Fruit fly (Drosophila melanogaster): ENCODE data around the gene BBS5.
A peak's percentile ranks its signal among the peaks of the same experiment; 100 is the strongest.

BBS5 gene

dm6 chr3R:4811936-4812534 is 4.1 kb upstream of the BBS5 start, which contains the start of the genes Hus1-like and ctrip (continued):
- TF ChIP-seq dmrt11E (tag; optimal IDR thresholded peaks at IDR 0.05) (no peak), CG4328 (GFP tag; optimal IDR thresholded peaks at IDR 0.05) (no peak), CG1832 (GFP tag; optimal IDR thresholded peaks at IDR 0.05) (no peak), CG13296 (GFP tag; optimal IDR thresholded peaks at IDR 0.05) (peak; percentile 31), gcm2 (GFP tag; optimal IDR thresholded peaks at IDR 0.05) (no peak), CG4707 (GFP tag; optimal IDR thresholded peaks at IDR 0.05) (no peak), CG6813 (GFP tag; optimal IDR thresholded peaks at IDR 0.05) (peak; percentile 46), Atf6 (GFP tag; IDR thresholded peaks at IDR 0.05) (no peak), CG42726 (GFP tag; IDR thresholded peaks at IDR 0.05; ENCODE audit: partially characterized antibody) (no peak), CG2116 (GFP tag; optimal IDR thresholded peaks at IDR 0.05) (peak; percentile 45), lilli (GFP tag; optimal IDR thresholded peaks at IDR 0.05) (peak; percentile 15), CG4282 (GFP tag; optimal IDR thresholded peaks at IDR 0.05) (no peak), Oli (tag; optimal IDR thresholded peaks at IDR 0.05) (no peak), pnt (GFP tag; optimal IDR thresholded peaks at IDR 0.05) (no peak), GATAe (GFP tag; conservative IDR thresholded peaks at IDR 0.05) (no peak), CG10147 (GFP tag; optimal IDR thresholded peaks at IDR 0.05) (no peak), CG30431 (GFP tag; optimal IDR thresholded peaks at IDR 0.05) (no peak), BEAF-32 (GFP tag; optimal IDR thresholded peaks at IDR 0.05) (peak; percentile 63), Side (GFP tag; optimal IDR thresholded peaks at IDR 0.05) (no peak), NfI (GFP tag; optimal IDR thresholded peaks at IDR 0.05) (no peak), CG31388 (GFP tag; optimal IDR thresholded peaks at IDR 0.05) (no peak), fd102C (GFP tag; optimal IDR thresholded peaks at IDR 0.05) (no peak), psq (GFP tag; optimal IDR thresholded peaks at IDR 0.05) (no peak), CG34376 (GFP tag; optimal IDR thresholded peaks at IDR 0.05) (peak; percentile 36), CG15073 (GFP tag; optimal IDR thresholded peaks at IDR 0.05) (no peak), Dll (GFP tag; IDR thresholded peaks at IDR 0.05; ENCODE audit: partially characterized antibody) (peak; percentile 61; the same call in 2 of the 4 replicates), ind (GFP tag; optimal IDR thresholded peaks at IDR 0.05) (no peak), CG1233 (GFP tag; optimal IDR thresholded peaks at IDR 0.05) (peak; percentile 2), ci (GFP tag; IDR thresholded peaks at IDR 0.05) (0 out of 3 replicates have a peak, but pooled peaks have one; percentile 29), CG10321 (GFP tag; IDR thresholded peaks at IDR 0.05) (no peak), CG9876 (GFP tag; optimal IDR thresholded peaks at IDR 0.05) (peak; percentile 7), Ada2b (GFP tag; IDR thresholded peaks at IDR 0.05) (no peak), ATbp (GFP tag; optimal IDR thresholded peaks at IDR 0.05) (no peak), CG15269 (tag; optimal IDR thresholded peaks at IDR 0.05) (no peak), E2f1 (GFP tag; IDR thresholded peaks at IDR 0.05) (peak; percentile 8; the same call in 1 of the 2 replicates), CG10654 (GFP tag; optimal IDR thresholded peaks at IDR 0.05) (no peak), CG2712 (tag; optimal IDR thresholded peaks at IDR 0.05) (peak; percentile 48), Dfd (GFP tag; optimal IDR thresholded peaks at IDR 0.05) (peak in 1 of 2 experiments; percentile 14), ssp (GFP tag; IDR thresholded peaks at IDR 0.05) (peak; percentile 95), lbe (GFP tag; optimal IDR thresholded peaks at IDR 0.05) (no peak), CG2120 (GFP tag; optimal IDR thresholded peaks at IDR 0.05) (no peak), Vsx1 (GFP tag; optimal IDR thresholded peaks at IDR 0.05) (no peak), CG1602 (GFP tag; optimal IDR thresholded peaks at IDR 0.05) (no peak), nom (GFP tag; optimal IDR thresholded peaks at IDR 0.05) (peak; percentile 35), Abd-B (GFP tag; optimal IDR thresholded peaks at IDR 0.05) (peak; percentile 37), abd-A (tag; optimal IDR thresholded peaks at IDR 0.05) (no peak), crol (GFP tag; IDR thresholded peaks at IDR 0.05) (no peak), CG3065 (GFP tag; optimal IDR thresholded peaks at IDR 0.05) (no peak), exex (tag; optimal IDR thresholded peaks at IDR 0.05) (no peak), vfl (GFP tag; optimal IDR thresholded peaks at IDR 0.05) (no peak)
